Worm (Caenorhabditis elegans): ENCODE measurements around the gene elt-6.

The elt-6 gene

DNA sequence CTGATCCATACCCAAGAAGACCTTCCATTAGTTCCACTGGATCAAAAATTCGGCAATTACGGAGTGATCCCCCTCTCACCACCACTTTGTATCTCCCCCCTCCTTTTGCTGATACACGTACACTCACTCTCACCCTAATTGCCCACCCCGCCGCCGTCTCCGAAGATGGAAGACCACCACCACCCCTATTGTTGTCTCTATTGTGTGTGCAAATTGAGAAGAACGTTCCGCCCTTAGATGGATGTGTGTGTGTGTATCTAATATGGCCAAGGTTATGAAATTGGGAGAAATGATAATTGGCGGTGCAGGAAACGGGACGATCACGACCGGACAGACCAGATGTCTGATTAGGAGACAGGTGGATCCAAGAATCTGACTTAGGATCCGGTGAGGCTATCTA lies 1.5 kb upstream of the elt-6 start:
- TF ChIP-seq unc-62 (GFP tag; optimal IDR thresholded peaks at IDR 0.05), result no peak

DNA sequence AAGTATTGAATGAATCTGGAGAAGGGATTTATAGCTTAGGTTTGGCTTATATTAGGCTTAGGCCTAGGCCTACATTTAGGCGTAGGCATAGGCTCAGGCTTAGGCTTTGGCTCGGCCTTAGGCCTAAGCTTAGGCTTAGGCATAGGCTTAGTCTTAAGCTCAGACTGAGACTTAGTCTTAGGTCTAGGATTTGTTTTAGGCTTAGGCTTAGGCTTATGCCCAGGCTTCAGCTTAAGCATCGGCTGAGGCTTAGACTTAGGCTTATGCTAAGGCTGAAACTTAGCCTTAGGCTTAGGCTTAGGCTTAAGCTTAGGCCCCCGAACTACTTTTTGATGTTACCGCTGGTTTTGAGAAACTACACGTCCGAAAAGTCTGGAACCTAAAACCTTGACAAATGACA lies 2.7 kb downstream of the elt-6 start:
- no peak for TF ChIP-seq unc-62 (GFP tag; optimal IDR thresholded peaks at IDR 0.05)

DNA sequence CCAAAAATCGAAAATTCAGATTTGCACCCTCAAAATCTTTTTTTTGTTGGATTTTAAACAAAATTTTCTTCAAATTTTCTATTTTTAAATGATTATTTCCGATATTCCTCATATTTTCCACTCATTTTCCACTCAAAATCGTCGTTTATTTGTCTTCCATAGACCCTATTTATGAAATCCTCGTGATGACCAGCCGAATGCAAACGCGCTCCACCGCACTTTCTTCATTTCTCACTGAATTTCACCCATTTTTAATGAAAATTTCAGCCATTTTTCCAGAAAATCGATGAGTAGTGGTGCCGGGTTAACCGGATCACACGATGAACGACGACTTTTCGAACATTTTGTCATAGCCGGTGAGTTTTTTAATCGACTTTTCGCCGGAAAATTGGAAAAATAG lies 5.9 kb downstream of the elt-6 start, which contains the start of gene denn-4:
Gene denn-4, plus strand, starts transcription at position 280 of the 400 bp plus-strand sequence.
- TF ChIP-seq unc-62 (GFP tag; optimal IDR thresholded peaks at IDR 0.05), result no peak

DNA sequence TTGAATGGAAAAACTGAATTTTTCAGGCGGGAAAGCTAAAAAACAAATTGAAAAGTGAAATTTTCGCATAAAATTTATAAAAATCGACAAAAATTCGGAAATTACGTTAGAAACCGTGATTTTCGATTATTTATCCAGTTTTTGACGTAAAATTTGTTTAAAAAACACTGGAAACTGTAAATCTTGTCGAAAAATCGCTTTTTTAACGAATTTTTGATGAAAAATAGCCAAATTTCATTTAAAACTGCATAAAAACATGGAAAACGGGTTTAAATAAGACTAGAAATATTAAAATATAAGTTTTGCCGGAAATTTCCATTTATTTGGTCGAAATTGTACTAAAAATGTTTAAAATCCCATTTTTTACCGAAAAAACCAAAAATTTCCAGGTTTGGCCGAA lies 6.4 kb downstream of the elt-6 start:
- no peak for TF ChIP-seq unc-62 (GFP tag; optimal IDR thresholded peaks at IDR 0.05)

DNA sequence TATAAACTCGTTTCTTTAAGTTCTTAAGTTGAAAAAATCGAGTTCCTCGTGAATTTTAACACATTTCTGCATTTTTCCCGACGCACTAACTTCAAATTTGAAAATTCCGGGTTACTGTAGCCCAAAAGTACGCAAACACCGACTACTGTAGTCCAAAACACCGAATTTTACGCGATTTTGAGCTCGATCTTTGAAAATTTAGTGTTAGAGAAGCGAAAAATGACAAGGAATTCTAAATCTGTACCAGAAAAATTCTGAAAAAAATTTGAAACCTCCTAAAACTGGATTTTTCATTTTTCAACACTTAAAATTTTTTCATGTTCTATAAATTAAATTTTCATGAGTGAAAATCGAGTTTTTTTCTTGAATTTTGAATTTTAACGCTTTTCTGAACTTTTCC lies 27.4 kb downstream of the elt-6 start:
- TF ChIP-seq unc-62 (GFP tag; optimal IDR thresholded peaks at IDR 0.05), result no peak

DNA sequence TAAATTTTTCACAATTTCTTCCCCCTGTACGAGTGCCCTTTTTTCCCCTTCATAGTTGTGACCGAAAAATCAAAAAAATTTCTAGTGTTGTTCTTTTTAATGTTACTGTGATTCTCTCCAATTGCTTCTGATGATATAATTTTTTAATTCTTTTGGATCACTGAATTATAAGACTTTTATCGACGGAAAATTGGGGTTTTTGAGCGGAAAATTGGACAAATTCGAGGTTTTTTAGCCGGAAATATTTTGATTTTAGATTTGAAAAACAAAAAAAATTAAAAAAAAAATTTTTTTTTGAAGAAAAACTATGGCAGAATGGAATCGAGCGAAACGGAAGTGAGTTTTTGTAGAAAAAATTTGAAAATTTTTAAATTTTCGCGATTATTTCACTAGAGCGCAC lies 30.1 kb downstream of the elt-6 start, which contains the start of gene tsen-54:
Gene tsen-54, plus strand, starts transcription at position 301 of the 400 bp plus-strand sequence.
- TF ChIP-seq unc-62 (GFP tag; optimal IDR thresholded peaks at IDR 0.05), result no peak

DNA sequence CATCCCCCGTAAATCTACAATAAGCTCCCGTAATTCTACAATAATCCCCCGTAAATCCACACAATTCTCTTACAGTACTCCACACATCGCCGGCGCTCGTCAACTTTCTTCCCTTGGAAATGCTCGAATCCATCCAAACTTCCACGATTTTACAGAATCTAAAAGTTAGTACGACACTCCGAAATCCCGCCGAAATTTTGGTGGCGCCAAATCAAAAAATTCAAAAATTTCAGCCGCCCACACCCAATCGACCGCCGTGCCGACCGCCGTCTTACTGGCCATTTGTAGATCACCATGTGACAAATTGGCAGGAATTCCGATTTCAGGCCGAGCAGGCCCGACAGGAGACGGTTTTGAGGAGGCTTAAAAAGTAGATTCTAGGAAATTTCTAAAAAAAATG lies 34.5 kb downstream of the elt-6 start:
- no peak for TF ChIP-seq unc-62 (GFP tag; optimal IDR thresholded peaks at IDR 0.05)

DNA sequence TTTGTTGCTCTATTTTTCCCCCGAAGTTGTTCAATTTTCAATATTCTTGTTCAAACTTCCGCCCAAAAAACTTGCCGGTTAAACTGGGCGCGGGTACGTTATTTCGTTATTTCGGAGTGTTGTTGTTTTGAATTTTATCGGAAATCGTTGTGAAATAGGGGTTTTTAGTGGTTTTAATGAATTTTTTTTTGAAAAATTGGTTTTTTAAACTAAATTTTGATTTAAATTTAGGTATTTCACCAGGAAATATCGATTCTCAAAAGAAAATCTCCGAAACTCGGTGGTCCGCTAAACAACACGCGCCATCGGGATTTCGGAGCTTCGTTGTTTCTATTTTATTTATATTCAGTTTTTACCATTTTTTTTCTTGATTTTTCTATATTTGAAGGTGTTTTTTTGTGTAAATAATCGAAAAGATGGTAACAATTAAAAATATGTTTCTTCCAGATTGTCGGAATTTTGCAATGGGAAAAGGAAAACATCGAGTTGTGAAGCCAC lies 35.4 kb downstream of the elt-6 start, which contains the start of gene F52C12.2:
Gene F52C12.2, plus strand, starts transcription at position 448 of the 498 bp plus-strand sequence.
- TF ChIP-seq unc-62 (GFP tag; optimal IDR thresholded peaks at IDR 0.05), result no peak

DNA sequence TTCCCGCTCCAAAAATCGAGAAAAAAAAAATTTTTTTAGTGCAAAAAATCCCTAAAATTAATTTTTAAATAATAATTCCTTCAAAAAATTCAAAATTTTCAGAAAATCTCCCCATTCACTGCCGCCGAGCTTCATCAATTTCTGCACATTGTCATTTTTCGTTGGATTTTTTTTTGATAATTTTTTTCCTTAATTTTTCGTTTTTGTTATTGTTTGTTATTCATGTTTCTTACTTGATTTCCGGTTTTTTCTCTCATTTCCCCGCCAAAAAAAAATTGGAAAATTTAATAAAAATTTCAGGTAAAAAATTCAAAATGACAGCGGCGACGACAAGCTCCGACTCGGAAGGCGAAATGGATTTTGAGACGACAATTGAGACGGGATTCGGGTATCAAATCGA lies 38.6 kb downstream of the elt-6 start, which contains the start of gene F52C12.6:
Gene F52C12.6, plus strand, starts transcription at position 301 of the 400 bp plus-strand sequence.
- no peak for TF ChIP-seq unc-62 (GFP tag; optimal IDR thresholded peaks at IDR 0.05)

DNA sequence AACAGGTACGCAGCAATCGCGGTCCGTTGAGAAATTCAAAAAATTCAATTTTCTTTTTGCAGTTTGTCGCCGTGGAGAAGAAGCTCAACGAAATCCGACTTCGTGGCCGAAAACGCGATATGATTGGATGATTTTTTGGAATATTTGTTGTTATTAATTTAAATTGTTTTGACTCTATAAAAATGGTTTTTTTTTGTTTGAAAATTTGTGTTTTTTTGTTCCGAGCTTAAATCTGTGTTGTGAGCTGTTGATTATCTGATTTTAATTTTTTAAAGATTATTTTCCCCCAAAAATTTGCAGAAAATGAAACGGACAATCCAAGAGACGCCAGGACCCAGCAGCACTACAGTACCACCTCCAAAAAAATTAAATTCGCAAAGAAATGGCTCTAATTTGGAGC lies 41.8 kb downstream of the elt-6 start, which contains the start of gene tdpo-1:
Gene tdpo-1, plus strand, starts transcription at position 301 of the 400 bp plus-strand sequence.
- no peak for TF ChIP-seq unc-62 (GFP tag; optimal IDR thresholded peaks at IDR 0.05)

DNA sequence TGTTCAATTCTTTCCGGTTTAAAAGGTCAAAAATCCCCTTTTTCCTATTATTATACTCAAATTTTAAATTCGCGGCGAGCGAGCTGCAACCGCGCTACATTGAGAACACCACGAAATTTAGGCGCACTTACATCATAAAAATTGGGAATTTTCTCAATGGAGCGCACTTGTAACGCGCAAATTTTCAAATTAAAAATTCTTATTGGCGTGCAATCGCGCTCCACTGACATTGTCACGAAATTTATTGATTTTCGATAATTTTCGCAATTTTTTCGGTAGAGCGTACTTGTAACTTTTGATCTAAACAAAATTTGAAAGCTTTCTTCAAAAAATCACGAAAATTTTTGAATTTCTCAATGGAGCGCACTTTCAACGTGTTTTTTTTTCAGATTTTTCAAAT lies 45.5 kb downstream of the elt-6 start, which contains the start of gene ulp-3:
Gene ulp-3, plus strand, starts transcription at position 388 of the 400 bp plus-strand sequence.
- TF ChIP-seq unc-62 (GFP tag; optimal IDR thresholded peaks at IDR 0.05), result no peak

DNA sequence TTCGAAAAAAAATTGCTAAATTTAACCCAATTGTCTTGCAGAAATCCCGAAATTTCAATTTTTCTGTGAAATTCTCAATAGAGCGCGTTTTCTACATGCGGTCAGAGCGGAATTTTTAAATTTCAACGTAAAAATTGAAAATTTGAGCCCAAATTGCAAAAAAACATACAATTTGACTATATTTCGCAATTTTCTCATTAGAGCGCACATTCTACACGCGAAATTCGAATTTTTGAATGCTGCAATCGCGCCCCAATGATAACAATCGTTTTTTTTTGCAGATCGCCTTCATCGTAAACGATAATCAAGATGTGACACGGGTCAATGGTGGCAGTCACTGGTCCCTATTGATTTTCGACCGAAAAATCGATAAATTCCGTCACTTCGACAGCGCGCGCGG lies 46.3 kb downstream of the elt-6 start:
- no peak for TF ChIP-seq unc-62 (GFP tag; optimal IDR thresholded peaks at IDR 0.05)

DNA sequence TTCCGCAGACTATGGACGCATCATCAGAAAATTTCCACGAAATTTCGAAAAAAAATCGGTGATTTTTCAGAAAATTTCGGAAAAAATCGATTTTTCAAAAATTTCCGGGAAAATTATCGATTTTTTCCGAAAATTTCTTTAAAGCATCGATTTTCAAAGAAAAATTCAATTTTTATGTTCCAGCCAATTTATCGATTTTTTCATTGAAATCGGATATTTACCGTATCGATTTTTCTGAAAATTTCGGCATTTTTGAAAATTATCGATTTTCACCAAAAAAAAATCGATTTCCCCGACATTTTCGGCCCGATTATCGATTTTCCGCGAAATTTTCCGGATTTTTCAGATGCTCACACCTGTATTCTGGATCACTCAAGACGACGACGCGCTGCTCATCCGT lies 47.4 kb downstream of the elt-6 start, which contains the start of gene Y48A5A.1:
Gene Y48A5A.1, plus strand, starts transcription at position 347 of the 400 bp plus-strand sequence.
- TF ChIP-seq unc-62 (GFP tag; optimal IDR thresholded peaks at IDR 0.05), result no peak

DNA sequence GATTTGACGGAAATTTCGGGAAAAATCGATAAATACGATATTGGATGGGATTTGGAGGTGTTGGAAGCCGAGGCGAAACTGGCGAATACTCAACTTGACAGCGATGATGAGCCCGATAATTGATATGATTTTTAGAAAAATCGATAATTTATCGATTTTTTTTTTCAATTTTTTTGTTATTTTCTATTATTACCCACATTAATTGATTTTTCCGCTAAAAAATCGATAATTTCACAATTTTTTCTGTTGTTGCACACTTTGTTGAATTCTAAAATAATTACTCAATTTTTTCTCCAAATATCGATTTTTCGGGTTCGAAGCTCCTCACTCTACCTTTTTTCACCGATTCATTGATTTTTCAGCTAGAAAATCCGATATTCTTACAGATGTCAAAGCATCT lies 51.6 kb downstream of the elt-6 start, which contains the start of gene Y48A5A.3:
Gene Y48A5A.3, plus strand, starts transcription at position 385 of the 400 bp plus-strand sequence.
- TF ChIP-seq unc-62 (GFP tag; optimal IDR thresholded peaks at IDR 0.05), result no peak

DNA sequence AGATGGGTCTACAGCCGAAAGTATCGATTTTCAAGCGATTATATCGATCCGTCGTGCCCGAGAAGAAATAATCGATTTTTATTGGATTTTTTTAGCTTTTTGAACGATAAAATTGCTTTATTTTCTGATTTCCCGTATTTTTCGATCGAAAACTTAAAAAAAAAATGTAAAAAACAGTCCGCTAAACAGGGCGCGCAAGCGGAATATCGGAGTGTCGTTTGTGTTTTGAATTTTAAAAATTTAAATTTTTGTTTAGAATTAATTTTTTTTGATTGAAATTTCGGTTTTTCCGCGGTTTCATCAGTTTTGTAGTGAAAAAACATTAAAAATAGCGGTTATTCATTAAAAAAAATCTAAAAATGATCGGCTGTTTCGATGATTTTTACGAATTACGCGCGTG lies 52.4 kb downstream of the elt-6 start:
- TF ChIP-seq unc-62 (GFP tag; optimal IDR thresholded peaks at IDR 0.05), result no peak

DNA sequence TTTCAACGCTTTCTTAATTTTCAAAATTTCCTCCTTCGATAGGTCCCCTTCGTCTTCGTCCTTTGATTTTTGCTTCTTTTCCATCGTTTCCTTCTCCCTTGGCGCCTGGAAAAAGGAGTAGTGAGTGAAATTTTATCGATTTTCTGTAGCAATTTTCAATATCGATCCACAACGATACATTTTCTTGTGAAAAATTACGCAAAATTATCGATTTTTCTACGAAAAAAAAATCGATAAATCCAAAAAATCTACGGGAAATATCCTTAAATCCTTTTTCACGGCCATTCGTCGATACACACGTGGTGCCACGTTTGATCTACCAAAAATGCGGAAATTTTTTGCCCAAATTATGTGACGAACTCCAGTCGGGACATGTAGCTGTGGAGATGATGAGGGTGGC lies 53.3 kb downstream of the elt-6 start:
- no peak for TF ChIP-seq unc-62 (GFP tag; optimal IDR thresholded peaks at IDR 0.05)

Measured in whole organism, dauer.